Fruit fly (Drosophila melanogaster) whole organism, embryonic: ENCODE measurements around the gene N.

Experiments used
- CG14441 ChIP-seq: fragments of 200-800 bp; sonication (Bioruptor generic); IDR thresholded peaks from 2 replicates; pipeline ENCODE4 v1.3.6; 2022; ENCODE audit warnings: missing biosample characterization, missing genetic modification characterization
- CG14965 ChIP-seq: fragments of 200-800 bp; sonication (Bioruptor generic); optimal IDR thresholded peaks from 2 replicates; lab custom pipeline; 2016; ENCODE audit warnings: missing biosample characterization, missing genetic modification characterization, borderline replicate concordance
- CG18476 ChIP-seq: fragments of 200-800 bp; sonication (Bioruptor generic); optimal IDR thresholded peaks from 2 replicates; lab custom pipeline; 2016; ENCODE audit warnings: missing biosample characterization, mild to moderate bottlenecking, missing genetic modification characterization
- CG2116 ChIP-seq: fragments of 200-800 bp; sonication (Bioruptor generic); optimal IDR thresholded peaks from 3 replicates; lab custom pipeline; 2018; ENCODE audit warnings: missing biosample characterization, mild to moderate bottlenecking, missing genetic modification characterization
- CG32767 ChIP-seq: fragments of 200-800 bp; sonication (Bioruptor generic); IDR thresholded peaks from 2 replicates; pipeline ENCODE4 v1.3.6; 2022; ENCODE audit warnings: missing biosample characterization, missing genetic modification characterization
- CG4730 ChIP-seq: fragments of 200-800 bp; sonication (Bioruptor generic); IDR thresholded peaks from 2 replicates; pipeline ENCODE4 v1.3.6; 2022; ENCODE audit warnings: missing biosample characterization, missing genetic modification characterization
- CG6854 ChIP-seq: fragments of 200-800 bp; sonication (Bioruptor generic); optimal IDR thresholded peaks from 3 replicates; lab custom pipeline; 2017; ENCODE audit warnings: missing biosample characterization, mild to moderate bottlenecking, missing genetic modification characterization
- CG7372 ChIP-seq: fragments of 200-800 bp; sonication (Bioruptor generic); IDR thresholded peaks from 2 replicates; pipeline ENCODE4 v1.3.6; 2022; ENCODE audit warnings: missing biosample characterization, missing genetic modification characterization
- CG7556 ChIP-seq: fragments of 200-800 bp; sonication (Bioruptor generic); optimal IDR thresholded peaks from 2 replicates; lab custom pipeline; 2017; ENCODE audit warnings: missing biosample characterization, mild to moderate bottlenecking, missing genetic modification characterization
- D ChIP-seq, 2 experiments: fragments of 200-800 bp in 1 of 2; fragments of >200 bp in 1 of 2; sonication (Bioruptor generic) in 1 of 2; optimal IDR thresholded peaks; 2 replicates in 1 of 2; 3 replicates in 1 of 2; lab custom pipeline; 2017; ENCODE audit warnings: mild to moderate bottlenecking in 1 of 2, missing biosample characterization in 1 of 2, missing genetic modification characterization in 1 of 2, missing genetic modification reagents in 1 of 2
- Dip2 ChIP-seq: fragments of 200-800 bp; sonication (Bioruptor generic); IDR thresholded peaks from 2 replicates; pipeline ENCODE4 v1.3.6; 2022; ENCODE audit warnings: missing biosample characterization, missing genetic modification characterization
- Doc3 ChIP-seq: fragments of 200-800 bp; sonication (Bioruptor generic); IDR thresholded peaks from 3 replicates; pipeline ENCODE4 v1.3.6; 2022; ENCODE audit warnings: missing biosample characterization, missing genetic modification characterization; ENCODE audit not compliant: partially characterized antibody
- Ets65A ChIP-seq: fragments of 200-800 bp; sonication (Bioruptor generic); peaks from one replicate; lab custom pipeline; 2016; ENCODE audit warnings: missing biosample characterization, missing genetic modification characterization
- Hr39 ChIP-seq: fragments of >200 bp; optimal IDR thresholded peaks from 2 replicates; lab custom pipeline; 2017
- Lim3 ChIP-seq: fragments of 200-800 bp; sonication (Bioruptor generic); IDR thresholded peaks from 2 replicates; pipeline ENCODE4 v1.3.6; 2022; ENCODE audit warnings: missing biosample characterization, missing genetic modification characterization
- MESR4 ChIP-seq: fragments of 200-800 bp; sonication (Bioruptor generic); optimal IDR thresholded peaks from 2 replicates; lab custom pipeline; 2018; ENCODE audit warnings: missing biosample characterization, mild to moderate bottlenecking, missing genetic modification characterization, moderate library complexity
- MTF-1 ChIP-seq: fragments of 200-800 bp; sonication (Bioruptor generic); optimal IDR thresholded peaks from 2 replicates; lab custom pipeline; 2018; ENCODE audit warnings: missing biosample characterization, mild to moderate bottlenecking, missing genetic modification characterization, borderline replicate concordance
- Stat92E ChIP-seq, 3 experiments: fragments of >200 bp in 2 of 3; fragments of 200-800 bp in 1 of 3; sonication (Bioruptor generic) in 1 of 3; optimal IDR thresholded peaks; 2 replicates each; lab custom pipeline; 2017 to 2019; ENCODE audit warnings: missing biosample characterization in 3 of 3, missing genetic modification characterization in 3 of 3, mild to moderate bottlenecking in 1 of 3, moderate library complexity in 1 of 3
- az2 ChIP-seq: fragments of 200-800 bp; sonication (Bioruptor generic); optimal IDR thresholded peaks from 3 replicates; lab custom pipeline; 2016; ENCODE audit warnings: missing biosample characterization, missing genetic modification characterization
- bbx ChIP-seq: fragments of 200-800 bp; sonication (Bioruptor generic); IDR thresholded peaks from 2 replicates; pipeline ENCODE4 v1.3.6; 2022; ENCODE audit warnings: missing biosample characterization, missing genetic modification characterization; ENCODE audit not compliant: partially characterized antibody
- btn ChIP-seq: fragments of 200-800 bp; sonication (Bioruptor generic); optimal IDR thresholded peaks from 2 replicates; lab custom pipeline; 2016; ENCODE audit warnings: missing biosample characterization, missing genetic modification characterization
- dati ChIP-seq: fragments of 200-800 bp; sonication (Bioruptor generic); IDR thresholded peaks from 2 replicates; pipeline ENCODE4 v1.3.6; 2022; ENCODE audit warnings: missing biosample characterization, missing genetic modification characterization
- dimm ChIP-seq: fragments of 200-800 bp; sonication (Bioruptor generic); IDR thresholded peaks from 2 replicates; pipeline ENCODE4 v1.3.6; 2022; ENCODE audit warnings: missing biosample characterization, missing genetic modification characterization
- dpn ChIP-seq, 2 experiments: fragments of 200-800 bp; sonication (Bioruptor generic); optimal IDR thresholded peaks; 3 replicates each; lab custom pipeline; 2016; ENCODE audit warnings: missing biosample characterization in 2 of 2, missing genetic modification characterization in 2 of 2
- fd102C ChIP-seq: fragments of 200-800 bp; sonication (Bioruptor generic); optimal IDR thresholded peaks from 2 replicates; lab custom pipeline; 2018; ENCODE audit warnings: missing biosample characterization, mild to moderate bottlenecking, missing genetic modification characterization, moderate library complexity
- fd96Cb ChIP-seq: fragments of 200-800 bp; sonication (Bioruptor generic); optimal IDR thresholded peaks from 2 replicates; lab custom pipeline; 2018; ENCODE audit warnings: missing biosample characterization, mild to moderate bottlenecking, missing genetic modification characterization, moderate library complexity
- hbn ChIP-seq: fragments of 200-800 bp; sonication (Bioruptor generic); IDR thresholded peaks from 2 replicates; pipeline ENCODE4 v1.3.6; 2022; ENCODE audit warnings: missing biosample characterization, missing genetic modification characterization; ENCODE audit not compliant: partially characterized antibody
- inv ChIP-seq: fragments of 200-800 bp; sonication (Bioruptor generic); IDR thresholded peaks from 2 replicates; pipeline ENCODE4 v1.3.6; 2022; ENCODE audit warnings: missing biosample characterization, missing genetic modification characterization; ENCODE audit not compliant: partially characterized antibody
- knrl ChIP-seq: fragments of 200-800 bp; sonication (Bioruptor generic); IDR thresholded peaks from 3 replicates; pipeline ENCODE4 v1.3.6; 2022; ENCODE audit warnings: missing biosample characterization, missing genetic modification characterization; ENCODE audit not compliant: partially characterized antibody
- lmd ChIP-seq: fragments of 200-800 bp; sonication (Bioruptor generic); IDR thresholded peaks from 2 replicates; pipeline ENCODE4 v1.3.6; 2022; ENCODE audit warnings: missing biosample characterization, missing genetic modification characterization
- pfk ChIP-seq: fragments of 200-800 bp; sonication (Bioruptor generic); optimal IDR thresholded peaks from 2 replicates; lab custom pipeline; 2018; ENCODE audit warnings: missing biosample characterization, mild to moderate bottlenecking, missing genetic modification characterization, moderate library complexity
- phol ChIP-seq: fragments of 200-800 bp; sonication (Bioruptor generic); optimal IDR thresholded peaks from 3 replicates; lab custom pipeline; 2018; ENCODE audit warnings: missing biosample characterization, mild to moderate bottlenecking, missing genetic modification characterization, moderate library complexity
- pros ChIP-seq: fragments of 200-800 bp; sonication (Bioruptor generic); optimal IDR thresholded peaks from 3 replicates; lab custom pipeline; 2019; ENCODE audit warnings: missing biosample characterization, mild to moderate bottlenecking, missing genetic modification characterization, moderate library complexity
- ro ChIP-seq: fragments of 200-800 bp; sonication (Bioruptor generic); IDR thresholded peaks from 2 replicates; pipeline ENCODE4 v1.3.6; 2022; ENCODE audit warnings: missing biosample characterization, missing genetic modification characterization
- row ChIP-seq: fragments of 200-800 bp; sonication (Bioruptor generic); IDR thresholded peaks from 3 replicates; pipeline ENCODE4 v1.3.6; 2022; ENCODE audit warnings: missing biosample characterization, missing genetic modification characterization
- salm ChIP-seq: fragments of 200-800 bp; sonication (Bioruptor generic); optimal IDR thresholded peaks from 2 replicates; lab custom pipeline; 2018; ENCODE audit warnings: missing biosample characterization, mild to moderate bottlenecking, missing genetic modification characterization
- vfl ChIP-seq: fragments of 200-800 bp; sonication (Bioruptor generic); optimal IDR thresholded peaks from 2 replicates; lab custom pipeline; 2016; ENCODE audit warnings: missing biosample characterization, missing genetic modification characterization
- z ChIP-seq: fragments of 200-800 bp; sonication (Bioruptor generic); IDR thresholded peaks from 3 replicates; pipeline ENCODE4 v1.3.6; 2022; ENCODE audit warnings: missing biosample characterization, missing genetic modification characterization
- zf30C ChIP-seq: fragments of 200-800 bp; sonication (Bioruptor generic); optimal IDR thresholded peaks from 3 replicates; lab custom pipeline; 2018; ENCODE audit warnings: missing biosample characterization, mild to moderate bottlenecking, missing genetic modification characterization
- zfh1 ChIP-seq: fragments of 200-800 bp; sonication (Bioruptor generic); IDR thresholded peaks from 3 replicates; pipeline ENCODE4 v1.3.6; 2022; ENCODE audit warnings: missing biosample characterization, missing genetic modification characterization

N gene

dm6 chrX:3134383-3135101 is at the start of gene N (continued):
- TF ChIP-seq hbn (peak; percentile 37; the same call in 1 of the 2 replicates), Lim3 (GFP tag; lab: Robert Waterston, UW) (no peak), Ets65A (GFP tag; lab: Kevin White, UChicago) (peak; percentile 89), row (GFP tag; lab: Robert Waterston, UW) (no peak; the same call in 2 of the 3 replicates), inv (peak; percentile 29; the same call in 1 of the 2 replicates), CG2116 (GFP tag; lab: Kevin White, UChicago) (peak; percentile 68), phol (tag; lab: Kevin White, UChicago) (peak; percentile 97), z (GFP tag; lab: Robert Waterston, UW) (no peak; the same call in 2 of the 3 replicates), pros (GFP tag; lab: Kevin White, UChicago) (no peak), CG32767 (GFP tag; lab: Robert Waterston, UW) (0 out of 2 replicates have a peak, but pooled peaks have one; percentile 57), dimm (no peak), dpn (GFP tag; optimal IDR thresholded peaks at IDR 0.05; lab: Kevin White, UChicago) (peak; percentile 58 to 61), dati (0 out of 2 replicates have a peak, but pooled peaks have one; percentile 12), az2 (GFP tag; lab: Kevin White, UChicago) (peak; percentile 66), vfl (GFP tag; lab: Kevin White, UChicago) (no peak), Doc3 (GFP tag; lab: Robert Waterston, UW) (peak; percentile 22; the same call in 1 of the 3 replicates), CG14441 (no peak), CG18476 (GFP tag; lab: Kevin White, UChicago) (no peak), Stat92E (GFP tag; optimal IDR thresholded peaks at IDR 0.05; lab: Kevin White, UChicago) (peak in 1 of 3 experiments; percentile 77), zf30C (GFP tag; lab: Kevin White, UChicago) (peak; percentile 93), CG4730 (GFP tag; lab: Robert Waterston, UW) (no peak), D (optimal IDR thresholded peaks at IDR 0.05; lab: Kevin White, UChicago) (peak; percentile 25), D (GFP tag; optimal IDR thresholded peaks at IDR 0.05; lab: Kevin White, UChicago) (peak; percentile 3), salm (peak; percentile 8), fd102C (GFP tag; lab: Kevin White, UChicago) (peak; percentile 42), CG6854 (no peak), btn (GFP tag; lab: Kevin White, UChicago) (no peak), knrl (peak; percentile 75), Hr39 (lab: Kevin White, UChicago) (no peak), zfh1 (GFP tag; lab: Robert Waterston, UW) (peak; percentile 45; the same call in 1 of the 3 replicates), CG7556 (GFP tag; lab: Kevin White, UChicago) (peak; percentile 52), pfk (GFP tag; lab: Kevin White, UChicago) (no peak), Dip2 (GFP tag; lab: Robert Waterston, UW) (peak; percentile 34; the same call in 1 of the 2 replicates), fd96Cb (peak; percentile 17), CG7372 (GFP tag; lab: Robert Waterston, UW) (no peak), bbx (GFP tag; lab: Robert Waterston, UW) (peak; percentile 58; the same call in 1 of the 2 replicates), lmd (peak; percentile 42; the same call in 1 of the 2 replicates), ro (no peak), MTF-1 (no peak), CG14965 (no peak), MESR4 (GFP tag; lab: Kevin White, UChicago) (peak; percentile 15)
- TF ChIP-seq, all 482 proteins: peak for 262
